Fruit fly (Drosophila melanogaster) whole organism, embryonic: ENCODE measurements around the gene CG33941.

Experiments
- B-H2 ChIP-seq: fragments of 200-800 bp; sonication (Bioruptor generic); optimal IDR thresholded peaks from 2 replicates; lab custom pipeline; 2018; ENCODE audit warnings: missing biosample characterization, mild to moderate bottlenecking, missing genetic modification characterization
- CG11560 ChIP-seq: fragments of 200-800 bp; sonication (Bioruptor generic); IDR thresholded peaks from 3 replicates; pipeline ENCODE4 v1.3.6; 2022; ENCODE audit warnings: missing biosample characterization, missing genetic modification characterization
- CG11723 ChIP-seq: fragments of 200-800 bp; sonication (Bioruptor generic); optimal IDR thresholded peaks from 2 replicates; lab custom pipeline; 2017; ENCODE audit warnings: missing biosample characterization, mild to moderate bottlenecking, missing genetic modification characterization
- CG14860 ChIP-seq: fragments of 200-800 bp; sonication (Bioruptor generic); IDR thresholded peaks from 3 replicates; pipeline ENCODE4 v1.3.6; 2022; ENCODE audit warnings: missing biosample characterization, missing genetic modification characterization; ENCODE audit not compliant: partially characterized antibody
- CG15073 ChIP-seq: fragments of 200-800 bp; sonication (Bioruptor generic); optimal IDR thresholded peaks from 2 replicates; lab custom pipeline; 2016; ENCODE audit warnings: missing biosample characterization, missing genetic modification characterization
- CG16813 ChIP-seq: fragments of 200-800 bp; sonication (Bioruptor generic); IDR thresholded peaks from 3 replicates; pipeline ENCODE4 v1.3.6; 2022; ENCODE audit warnings: missing biosample characterization, missing genetic modification characterization; ENCODE audit not compliant: partially characterized antibody
- CG17802 ChIP-seq: fragments of 200-800 bp; sonication (Bioruptor generic); optimal IDR thresholded peaks from 2 replicates; lab custom pipeline; 2018; ENCODE audit warnings: missing biosample characterization, mild to moderate bottlenecking, missing genetic modification characterization, moderate library complexity
- CG30020 ChIP-seq: fragments of 200-800 bp; optimal IDR thresholded peaks from 2 replicates; lab custom pipeline; 2019; ENCODE audit warnings: missing biosample characterization, mild to moderate bottlenecking, missing genetic modification characterization, moderate library complexity
- CG3065 ChIP-seq: fragments of 200-800 bp; sonication (Bioruptor generic); optimal IDR thresholded peaks from 2 replicates; lab custom pipeline; 2016; ENCODE audit warnings: missing biosample characterization, missing genetic modification characterization
- CG4707 ChIP-seq: fragments of 200-800 bp; sonication (Bioruptor generic); optimal IDR thresholded peaks from 2 replicates; lab custom pipeline; 2018; ENCODE audit warnings: missing biosample characterization, mild to moderate bottlenecking, missing genetic modification characterization, moderate library complexity
- CG6175 ChIP-seq: fragments of 200-800 bp; sonication (Bioruptor generic); IDR thresholded peaks from 3 replicates; pipeline ENCODE4 v1.3.6; 2022; ENCODE audit warnings: missing biosample characterization, missing genetic modification characterization
- CG6254 ChIP-seq: fragments of 200-800 bp; sonication (Bioruptor generic); optimal IDR thresholded peaks from 3 replicates; lab custom pipeline; 2017; ENCODE audit warnings: mild to moderate bottlenecking, missing biosample characterization, missing genetic modification reagents, missing genetic modification characterization
- CG6765 ChIP-seq: fragments of 200-800 bp; sonication (Bioruptor generic); optimal IDR thresholded peaks from 3 replicates; lab custom pipeline; 2017; ENCODE audit warnings: missing biosample characterization, mild to moderate bottlenecking, missing genetic modification characterization
- CG6791 ChIP-seq: fragments of 200-800 bp; sonication (Bioruptor generic); IDR thresholded peaks from 3 replicates; pipeline ENCODE4 v1.3.6; 2022; ENCODE audit warnings: missing biosample characterization, missing genetic modification characterization; ENCODE audit not compliant: partially characterized antibody
- CG8281 ChIP-seq: fragments of 200-800 bp; sonication (Bioruptor generic); optimal IDR thresholded peaks from 2 replicates; lab custom pipeline; 2018; ENCODE audit warnings: missing biosample characterization, mild to moderate bottlenecking, missing genetic modification characterization, moderate library complexity
- Dfd ChIP-seq, 2 experiments: fragments of >200 bp; optimal IDR thresholded peaks; 2 replicates each; lab custom pipeline; 2017; ENCODE audit warnings: missing biosample characterization in 2 of 2, missing genetic modification characterization in 2 of 2
- Drgx ChIP-seq: fragments of 200-800 bp; sonication (Bioruptor generic); IDR thresholded peaks from 2 replicates; pipeline ENCODE4 v1.3.6; 2022; ENCODE audit warnings: missing biosample characterization, missing genetic modification characterization
- Ets65A ChIP-seq: fragments of 200-800 bp; sonication (Bioruptor generic); peaks from one replicate; lab custom pipeline; 2016; ENCODE audit warnings: missing biosample characterization, missing genetic modification characterization
- Gug ChIP-seq: fragments of 200-800 bp; sonication (Bioruptor generic); IDR thresholded peaks from 4 replicates; pipeline ENCODE4 v1.3.6; 2022; ENCODE audit warnings: missing biosample characterization, missing genetic modification characterization
- MESR4 ChIP-seq: fragments of 200-800 bp; sonication (Bioruptor generic); optimal IDR thresholded peaks from 2 replicates; lab custom pipeline; 2018; ENCODE audit warnings: missing biosample characterization, mild to moderate bottlenecking, missing genetic modification characterization, moderate library complexity
- Optix ChIP-seq: fragments of 200-800 bp; sonication (Bioruptor generic); IDR thresholded peaks from 3 replicates; pipeline ENCODE4 v1.3.6; 2022; ENCODE audit warnings: missing biosample characterization, missing genetic modification characterization
- Scr ChIP-seq: fragments of 200-800 bp; sonication (Bioruptor generic); IDR thresholded peaks from 2 replicates; pipeline ENCODE4 v1.3.6; 2022; ENCODE audit warnings: missing biosample characterization, missing genetic modification characterization; ENCODE audit not compliant: partially characterized antibody
- bcd ChIP-seq: fragments of 200-800 bp; sonication (Bioruptor generic); optimal IDR thresholded peaks from 2 replicates; lab custom pipeline; 2017; ENCODE audit warnings: missing biosample characterization, mild to moderate bottlenecking, missing genetic modification characterization
- cad ChIP-seq: fragments of >200 bp; optimal IDR thresholded peaks from 2 replicates; lab custom pipeline; 2017; ENCODE audit warnings: missing biosample characterization, missing genetic modification characterization
- crp ChIP-seq, 2 experiments: fragments of 200-800 bp; sonication (Bioruptor generic); optimal IDR thresholded peaks; 2 replicates in 1 of 2; 3 replicates in 1 of 2; lab custom pipeline; 2017; ENCODE audit warnings: missing biosample characterization in 2 of 2, missing genetic modification characterization in 2 of 2, mild to moderate bottlenecking in 1 of 2, moderate library complexity in 1 of 2
- dm ChIP-seq: fragments of 200-800 bp; sonication (Bioruptor generic); optimal IDR thresholded peaks from 3 replicates; lab custom pipeline; 2016; ENCODE audit warnings: missing biosample characterization, missing genetic modification characterization
- en ChIP-seq: fragments of 200-800 bp; sonication (Bioruptor generic); optimal IDR thresholded peaks from 2 replicates; lab custom pipeline; 2016; ENCODE audit warnings: missing biosample characterization, missing genetic modification characterization
- h ChIP-seq: fragments of >200 bp; optimal IDR thresholded peaks from 2 replicates; lab custom pipeline; 2017
- kah ChIP-seq: fragments of 200-800 bp; sonication (Bioruptor generic); optimal IDR thresholded peaks from 2 replicates; lab custom pipeline; 2018; ENCODE audit warnings: missing biosample characterization, mild to moderate bottlenecking, missing genetic modification characterization
- mam ChIP-seq: fragments of 200-800 bp; sonication (Bioruptor generic); optimal IDR thresholded peaks from 3 replicates; lab custom pipeline; 2016; ENCODE audit warnings: missing biosample characterization, missing genetic modification characterization
- onecut ChIP-seq: fragments of 200-800 bp; sonication (Bioruptor generic); IDR thresholded peaks from 2 replicates; pipeline ENCODE4 v1.3.6; 2022; ENCODE audit warnings: missing biosample characterization, missing genetic modification characterization
- p53 ChIP-seq: fragments of 200-800 bp; sonication (Bioruptor generic); optimal IDR thresholded peaks from 2 replicates; lab custom pipeline; 2016; ENCODE audit warnings: missing biosample characterization, missing genetic modification characterization
- scrt ChIP-seq: fragments of 200-800 bp; sonication (Bioruptor generic); optimal IDR thresholded peaks from 2 replicates; lab custom pipeline; 2018; ENCODE audit warnings: missing biosample characterization, mild to moderate bottlenecking, missing genetic modification characterization, moderate library complexity
- sens ChIP-seq: fragments of 200-800 bp; sonication (Bioruptor generic); peaks from one replicate; lab custom pipeline; 2016; ENCODE audit warnings: missing biosample characterization, missing genetic modification characterization
- sisA ChIP-seq: fragments of 200-800 bp; sonication (Bioruptor generic); IDR thresholded peaks from 2 replicates; pipeline ENCODE4 v1.3.6; 2022; ENCODE audit warnings: missing biosample characterization, missing genetic modification characterization
- slp2 ChIP-seq: fragments of 200-800 bp; sonication (Bioruptor generic); optimal IDR thresholded peaks from 2 replicates; lab custom pipeline; 2016; ENCODE audit warnings: missing biosample characterization, missing genetic modification characterization
- trh ChIP-seq: fragments of 200-800 bp; sonication (Bioruptor generic); optimal IDR thresholded peaks from 2 replicates; lab custom pipeline; 2016; ENCODE audit warnings: missing biosample characterization, missing genetic modification characterization

Gene CG33941

dm6 chr4:445931-446526 lies 21.3 kb upstream of the CG33941 start (continued):
- no peak for TF ChIP-seq CG8281
- no peak for TF ChIP-seq h (lab: Kevin White, UChicago)
- TF ChIP-seq en = no peak
- peak; percentile 94 for TF ChIP-seq B-H2 (GFP tag; lab: Kevin White, UChicago)
- TF ChIP-seq sisA (GFP tag; lab: Robert Waterston, UW) = no peak

dm6 chr4:448126-448525 lies 19.2 kb upstream of the CG33941 start:
- no peak for TF ChIP-seq slp2 (GFP tag; lab: Kevin White, UChicago)
- TF ChIP-seq Dfd (GFP tag; optimal IDR thresholded peaks at IDR 0.05; lab: Kevin White, UChicago) = no peak
- peak; percentile 17 for TF ChIP-seq sens (GFP tag; lab: Kevin White, UChicago)

- TF ChIP-seq Gug (GFP tag; lab: Robert Waterston, UW) = no peak
- TF ChIP-seq CG3065 (GFP tag; lab: Kevin White, UChicago) = peak; percentile 27
- TF ChIP-seq Scr (GFP tag; lab: Robert Waterston, UW) = no peak
- TF ChIP-seq CG16813 (GFP tag; lab: Robert Waterston, UW) = peak; percentile 67
- no peak for TF ChIP-seq CG6765
- peak; percentile 71 for TF ChIP-seq onecut (GFP tag; lab: Robert Waterston, UW)
- no peak for TF ChIP-seq CG6175 (GFP tag; lab: Robert Waterston, UW)
- TF ChIP-seq CG6791 (GFP tag; lab: Robert Waterston, UW) = peak; percentile 12; the same call in 1 of the 3 replicates
- peak; percentile 3 for TF ChIP-seq CG17802 (tag; lab: Kevin White, UChicago)
- TF ChIP-seq trh = no peak
- TF ChIP-seq, all 482 proteins: peak for 5
Measured at dm6 chr4:448993-449392, 18.3 kb upstream of the CG33941 start.

dm6 chr4:453303-453702 lies 14.0 kb upstream of the CG33941 start:
- TF ChIP-seq CG15073 (GFP tag; lab: Kevin White, UChicago) (no peak), CG4707 (GFP tag; lab: Kevin White, UChicago) (no peak), CG11560 (tag; lab: Robert Waterston, UW) (no peak), Optix (no peak), scrt (no peak), Drgx (no peak)

- TF ChIP-seq CG14860 (no peak), CG30020 (tag; lab: Kevin White, UChicago) (peak; percentile 32), mam (no peak), p53 (peak; percentile 41), dm (peak; percentile 7), Ets65A (GFP tag; lab: Kevin White, UChicago) (peak; percentile 8), cad (GFP tag; lab: Kevin White, UChicago) (peak; percentile 13), MESR4 (peak; percentile 1), CG11723 (GFP tag; lab: Kevin White, UChicago) (peak; percentile 48), CG6254 (GFP tag; lab: Kevin White, UChicago) (peak; percentile 99), crp (GFP tag; optimal IDR thresholded peaks at IDR 0.05; lab: Kevin White, UChicago) (peak in 1 of 2 experiments; percentile 66), en (no peak), kah (GFP tag; lab: Kevin White, UChicago) (peak; percentile 96), bcd (GFP tag; lab: Kevin White, UChicago) (no peak)
- TF ChIP-seq, all 482 proteins: peak for 10
Measured at dm6 chr4:458608-459007, 8.7 kb upstream of the CG33941 start.
